Worm (Caenorhabditis elegans): ENCODE results near the gene nit-1.

The nit-1 gene

DNA sequence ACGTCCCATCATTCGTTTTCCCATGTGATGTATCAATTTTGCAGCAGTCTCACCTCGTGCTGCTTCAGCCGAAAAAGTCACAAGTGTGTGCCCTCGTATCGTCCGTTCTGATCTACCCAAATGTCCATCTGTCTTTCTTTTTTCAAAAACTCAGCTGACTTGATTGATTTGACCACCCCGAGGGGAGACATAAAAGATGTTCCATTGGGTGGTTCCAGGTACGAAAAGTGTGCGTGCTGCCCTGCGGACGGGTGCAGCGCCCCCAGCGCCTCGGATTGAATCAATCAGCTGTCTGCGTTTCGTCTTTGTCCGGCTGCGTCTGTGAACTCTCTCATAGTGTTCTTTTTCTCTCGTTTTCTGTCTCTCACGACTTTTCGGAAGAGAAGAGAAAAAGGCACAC, 31.2 kb downstream of the nit-1 start (continued):
- TF ChIP-seq dox-1 (GFP tag; IDR thresholded peaks at IDR 0.05) (no peak), F49E8.2 (tag; optimal IDR thresholded peaks at IDR 0.05; ENCODE audit: insufficient read depth) (no peak), snpc-4 (GFP tag; optimal IDR thresholded peaks at IDR 0.05) (no peak), snpc-4 (tag; optimal IDR thresholded peaks at IDR 0.05) (peak in 1 of 4 experiments; percentile 20), F52B5.7 (tag; optimal IDR thresholded peaks at IDR 0.05) (no peak), F55B11.4 (tag; optimal IDR thresholded peaks at IDR 0.05; ENCODE audit: borderline replicate concordance, insufficient read depth) (no peak), mel-28 (tag; optimal IDR thresholded peaks at IDR 0.05; ENCODE audit: borderline replicate concordance) (no peak), cebp-1 (GFP tag; IDR thresholded peaks at IDR 0.05) (peak; percentile 57; the same call in 1 of the 2 replicates), cebp-1 (tag; optimal IDR thresholded peaks at IDR 0.05) (peak; percentile 81), nfya-1 (tag; optimal IDR thresholded peaks at IDR 0.05; ENCODE audit: borderline replicate concordance, insufficient read depth) (no peak), dpff-1 (tag; optimal IDR thresholded peaks at IDR 0.05) (no peak), ama-1 (optimal IDR thresholded peaks at IDR 0.05) (no peak), ama-1 (GFP tag; optimal IDR thresholded peaks at IDR 0.05) (no peak), hmg-1.2 (GFP tag; IDR thresholded peaks at IDR 0.05) (peak; percentile 74; the same call in 1 of the 2 replicates), tbp1 (GFP tag; optimal IDR thresholded peaks at IDR 0.05) (no peak), ztf-6 (GFP tag; IDR thresholded peaks at IDR 0.05) (no peak), K11D2.4 (GFP tag; IDR thresholded peaks at IDR 0.05) (0 out of 2 replicates have a peak, but pooled peaks have one; percentile 60), ceh-79 (tag; optimal IDR thresholded peaks at IDR 0.05) (no peak), Y53G8AR.9 (GFP tag; conservative IDR thresholded peaks at IDR 0.05) (0 out of 2 replicates have a peak, but pooled peaks have one; percentile 22), bed-2 (GFP tag; IDR thresholded peaks at IDR 0.05) (no peak), egrh-3 (GFP tag; IDR thresholded peaks at IDR 0.05) (no peak; the same call in 1 of the 2 replicates), mcd-1 (GFP tag; IDR thresholded peaks at IDR 0.05) (no peak), mes-4 (tag; optimal IDR thresholded peaks at IDR 0.05) (no peak), ztf-3 (GFP tag; optimal IDR thresholded peaks at IDR 0.05) (no peak), Y56A3A.18 (GFP tag; IDR thresholded peaks at IDR 0.05) (no peak), aptf-3 (GFP tag; IDR thresholded peaks at IDR 0.05) (no peak), lin-54 (GFP tag; optimal IDR thresholded peaks at IDR 0.05) (no peak), nhr-80 (tag; optimal IDR thresholded peaks at IDR 0.05) (peak; percentile 61), aptf-2 (GFP tag; conservative IDR thresholded peaks at IDR 0.05) (no peak), T26A5.8 (tag; optimal IDR thresholded peaks at IDR 0.05) (no peak), F22D6.2 (tag; optimal IDR thresholded peaks at IDR 0.05) (no peak), Y95B8A.8 (GFP tag; IDR thresholded peaks at IDR 0.05) (peak; percentile 69; the same call in 1 of the 2 replicates), gei-17 (GFP tag; optimal IDR thresholded peaks at IDR 0.05) (no peak), zim-3 (tag; optimal IDR thresholded peaks at IDR 0.05) (no peak), repo-1 (tag; optimal IDR thresholded peaks at IDR 0.05) (no peak), nhr-90 (tag; optimal IDR thresholded peaks at IDR 0.05) (no peak), cebp-2 (GFP tag; IDR thresholded peaks at IDR 0.05) (no peak), ztf-28 (GFP tag; IDR thresholded peaks at IDR 0.05) (no peak), hlh-12 (tag; optimal IDR thresholded peaks at IDR 0.05) (no peak), T07F8.4 (tag; optimal IDR thresholded peaks at IDR 0.05) (no peak), rcor-1 (GFP tag; IDR thresholded peaks at IDR 0.05) (no peak), madf-8 (GFP tag; conservative IDR thresholded peaks at IDR 0.05) (no peak), lin-40 (tag; optimal IDR thresholded peaks at IDR 0.05) (no peak), egl-44 (GFP tag; IDR thresholded peaks at IDR 0.05) (no peak), B0019.2 (GFP tag; conservative IDR thresholded peaks at IDR 0.05) (no peak), xnd-1 (tag; optimal IDR thresholded peaks at IDR 0.05) (no peak), madf-3 (GFP tag; IDR thresholded peaks at IDR 0.05) (no peak), nfyb-1 (GFP tag; IDR thresholded peaks at IDR 0.05) (no peak), ceh-100 (GFP tag; IDR thresholded peaks at IDR 0.05) (no peak), ceh-91 (GFP tag; IDR thresholded peaks at IDR 0.05) (no peak)

Measured in whole organism, young adult.